Fruit fly (Drosophila melanogaster) S2 (cell line): Measurements from ENCODE around the gene Fign.

Source experiments
- CG8478 ChIP-seq: fragments of >200 bp; optimal IDR thresholded peaks from 2 replicates; lab custom pipeline; 2018
- CTCF ChIP-seq, 2 experiments: fragments of >200 bp; optimal IDR thresholded peaks; 2 replicates each; lab custom pipeline; 2018

dm6 chr2L:3307189-3307588 lies 12.5 kb downstream of the Fign start:
- TF ChIP-seq CTCF (optimal IDR thresholded peaks at IDR 0.05; lab: Kevin White, UChicago) (no peak), CG8478 (lab: Kevin White, UChicago) (no peak)
